ENCODE assay signal across 4 fruit fly cellular contexts in the genomic region with DNA sequence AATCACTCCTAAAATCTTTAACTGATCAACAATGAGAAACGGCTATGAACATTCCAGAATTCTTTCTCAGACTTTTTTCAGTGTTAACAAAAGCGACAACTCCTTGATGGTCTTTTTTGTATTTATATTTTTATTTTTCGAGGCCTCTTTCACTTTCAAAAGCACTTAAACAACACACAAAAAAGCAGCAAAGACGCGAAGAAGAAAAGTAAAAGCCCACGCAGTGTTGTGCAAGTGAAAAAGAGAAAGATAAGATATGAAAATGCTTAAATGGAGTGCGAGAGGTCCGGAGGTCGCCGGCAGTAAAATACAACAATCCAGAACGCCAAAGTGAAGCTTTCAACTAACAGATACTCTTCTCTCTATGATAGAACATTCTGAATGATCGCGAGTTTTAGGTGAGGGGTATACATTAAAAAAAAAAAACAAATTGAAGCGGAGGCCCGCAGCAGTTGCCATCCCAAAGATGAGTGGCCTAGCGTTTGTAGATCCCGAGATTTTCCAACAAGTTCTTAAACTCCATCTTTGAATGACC.
A peak's percentile ranks its signal among the peaks of the same experiment; 100 is the strongest.
TF ChIP-seq lines count a peak whose summit lies in the region.

No protein-coding gene starts in this region.

- no peak for TF ChIP-seq CTCF in whole organism, embryonic (GFP tag; optimal IDR thresholded peaks at IDR 0.05; lab: Kevin White, UChicago)

TF ChIP-seq in whole organism, embryonic, 481 proteins besides CTCF, POLR2A, EP300 and RAD21 (continues in another document):
- TF ChIP-seq Pdp1 (GFP tag; optimal IDR thresholded peaks at IDR 0.05; lab: Kevin White, UChicago) (peak in 1 of 2 experiments; percentile 28), stwl (tag; optimal IDR thresholded peaks at IDR 0.05; lab: Kevin White, UChicago) (peak; percentile 25), CG12744 (GFP tag; optimal IDR thresholded peaks at IDR 0.05; lab: Kevin White, UChicago) (no peak), CG2875 (GFP tag; optimal IDR thresholded peaks at IDR 0.05; lab: Kevin White, UChicago) (no peak), sens (GFP tag; lab: Kevin White, UChicago) (peak; percentile 67), CG11723 (GFP tag; optimal IDR thresholded peaks at IDR 0.05; lab: Kevin White, UChicago) (no peak), ham (GFP tag; IDR thresholded peaks at IDR 0.05; lab: Robert Waterston, UW) (no peak), jing (GFP tag; optimal IDR thresholded peaks at IDR 0.05; lab: Kevin White, UChicago) (no peak), Dip2 (GFP tag; IDR thresholded peaks at IDR 0.05; lab: Robert Waterston, UW) (no peak), Spps (tag; optimal IDR thresholded peaks at IDR 0.05; lab: Kevin White, UChicago) (no peak), chif (GFP tag; optimal IDR thresholded peaks at IDR 0.05; lab: Kevin White, UChicago) (no peak), CG18262 (tag; optimal IDR thresholded peaks at IDR 0.05; lab: Kevin White, UChicago) (no peak), row (GFP tag; IDR thresholded peaks at IDR 0.05; lab: Robert Waterston, UW) (peak; percentile 27; the same call in 1 of the 3 replicates), Dip3 (GFP tag; optimal IDR thresholded peaks at IDR 0.05; lab: Kevin White, UChicago) (no peak), Med (GFP tag; lab: Kevin White, UChicago) (peak; percentile 50), CG14860 (GFP tag; IDR thresholded peaks at IDR 0.05; lab: Robert Waterston, UW; ENCODE audit: partially characterized antibody) (peak; percentile 44; the same call in 2 of the 3 replicates), CG33557 (GFP tag; optimal IDR thresholded peaks at IDR 0.05; lab: Kevin White, UChicago) (no peak), Hmx (GFP tag; optimal IDR thresholded peaks at IDR 0.05; lab: Kevin White, UChicago) (no peak), cwo (GFP tag; optimal IDR thresholded peaks at IDR 0.05; lab: Kevin White, UChicago) (no peak), gt (GFP tag; IDR thresholded peaks at IDR 0.05; lab: Robert Waterston, UW) (no peak), Blimp-1 (GFP tag; optimal IDR thresholded peaks at IDR 0.05; lab: Kevin White, UChicago) (peak; percentile 97), ken (GFP tag; IDR thresholded peaks at IDR 0.05; lab: Robert Waterston, UW) (no peak)

TF ChIP-seq in whole organism, prepupa, 60 proteins besides CTCF, POLR2A, EP300 and RAD21 (continues in another document):
- no peak for TF ChIP-seq CG8632 (GFP tag; optimal IDR thresholded peaks at IDR 0.05; lab: Kevin White, UChicago)
- no peak for TF ChIP-seq achi (GFP tag; optimal IDR thresholded peaks at IDR 0.05; lab: Kevin White, UChicago)
- TF ChIP-seq CG15336 (GFP tag; IDR thresholded peaks at IDR 0.05; lab: Robert Waterston, UW), result no peak
- no peak for TF ChIP-seq dac (GFP tag; optimal IDR thresholded peaks at IDR 0.05; lab: Kevin White, UChicago)
- no peak for TF ChIP-seq CG3919 (GFP tag; optimal IDR thresholded peaks at IDR 0.05; lab: Kevin White, UChicago)
- TF ChIP-seq CG4318 (GFP tag; optimal IDR thresholded peaks at IDR 0.05; lab: Kevin White, UChicago), result no peak
- TF ChIP-seq Hr4 (GFP tag; optimal IDR thresholded peaks at IDR 0.05; lab: Kevin White, UChicago), result no peak
- TF ChIP-seq vri (GFP tag; optimal IDR thresholded peaks at IDR 0.05; lab: Kevin White, UChicago), result no peak
- no peak for TF ChIP-seq CG11294 (GFP tag; IDR thresholded peaks at IDR 0.05; lab: Robert Waterston, UW)
- TF ChIP-seq Eip78C (GFP tag; lab: Kevin White, UChicago), result no peak
- TF ChIP-seq salr (GFP tag; optimal IDR thresholded peaks at IDR 0.05; lab: Kevin White, UChicago), result no peak
- TF ChIP-seq CG6854 (GFP tag; optimal IDR thresholded peaks at IDR 0.05; lab: Kevin White, UChicago), result peak; percentile 6
- TF ChIP-seq CG10669 (GFP tag; optimal IDR thresholded peaks at IDR 0.05; lab: Kevin White, UChicago), result no peak
- TF ChIP-seq acj6 (GFP tag; optimal IDR thresholded peaks at IDR 0.05; lab: Kevin White, UChicago), result no peak
- no peak for TF ChIP-seq CG31627 (GFP tag; optimal IDR thresholded peaks at IDR 0.05; lab: Kevin White, UChicago)
- no peak for TF ChIP-seq Hr38 (GFP tag; optimal IDR thresholded peaks at IDR 0.05; lab: Kevin White, UChicago)
- no peak for TF ChIP-seq eg (GFP tag; IDR thresholded peaks at IDR 0.05; lab: Robert Waterston, UW)
- no peak for TF ChIP-seq CG8319 (GFP tag; optimal IDR thresholded peaks at IDR 0.05; lab: Kevin White, UChicago)
- no peak for TF ChIP-seq Sox15 (GFP tag; optimal IDR thresholded peaks at IDR 0.05; lab: Kevin White, UChicago)
- TF ChIP-seq CG6276 (GFP tag; optimal IDR thresholded peaks at IDR 0.05; lab: Kevin White, UChicago), result no peak
- TF ChIP-seq Smox (GFP tag; optimal IDR thresholded peaks at IDR 0.05; lab: Kevin White, UChicago), result no peak
- no peak for TF ChIP-seq Lpt (GFP tag; optimal IDR thresholded peaks at IDR 0.05; lab: Kevin White, UChicago)
- no peak for TF ChIP-seq Ets96B (tag; optimal IDR thresholded peaks at IDR 0.05; lab: Kevin White, UChicago)
- no peak for TF ChIP-seq esn (GFP tag; optimal IDR thresholded peaks at IDR 0.05; lab: Kevin White, UChicago)

TF ChIP-seq in whole organism, pupa, 21 proteins besides CTCF, POLR2A, EP300 and RAD21:
- TF ChIP-seq CG34367 (tag; optimal IDR thresholded peaks at IDR 0.05; lab: Kevin White, UChicago) (no peak), Ets98B (GFP tag; IDR thresholded peaks at IDR 0.05; lab: Robert Waterston, UW) (no peak), CG4496 (GFP tag; IDR thresholded peaks at IDR 0.05; lab: Robert Waterston, UW) (0 out of 3 replicates have a peak, but pooled peaks have one; percentile 35), rn (GFP tag; IDR thresholded peaks at IDR 0.05; lab: Robert Waterston, UW) (no peak), Snoo (tag; optimal IDR thresholded peaks at IDR 0.05; lab: Kevin White, UChicago) (peak; percentile 13), CG9948 (tag; optimal IDR thresholded peaks at IDR 0.05; lab: Kevin White, UChicago) (no peak), CG10348 (GFP tag; IDR thresholded peaks at IDR 0.05; lab: Robert Waterston, UW) (no peak), CG8301 (tag; optimal IDR thresholded peaks at IDR 0.05; lab: Kevin White, UChicago) (no peak), Pif1B (GFP tag; optimal IDR thresholded peaks at IDR 0.05; lab: Kevin White, UChicago) (no peak), CG13204 (GFP tag; optimal IDR thresholded peaks at IDR 0.05; lab: Kevin White, UChicago) (no peak)

TF ChIP-seq in whole organism, wandering third instar larva, 38 proteins besides CTCF, POLR2A, EP300 and RAD21:
- TF ChIP-seq Mio (GFP tag; optimal IDR thresholded peaks at IDR 0.05; lab: Kevin White, UChicago), result no peak
- no peak for TF ChIP-seq Rel (GFP tag; optimal IDR thresholded peaks at IDR 0.05; lab: Kevin White, UChicago)
- peak; percentile 13 for TF ChIP-seq Rel (tag; optimal IDR thresholded peaks at IDR 0.05; lab: Kevin White, UChicago)
